Fruit fly (Drosophila melanogaster) whole organism, adult: ENCODE results near the gene Npc2d.

Experiments used
- CG11617 ChIP-seq: fragments of 200-800 bp; sonication (Bioruptor generic); optimal IDR thresholded peaks from 2 replicates; lab custom pipeline; 2017; ENCODE audit warnings: mild to moderate bottlenecking, missing biosample characterization, missing genetic modification reagents, missing genetic modification characterization
- CG12768 ChIP-seq: fragments of 200-800 bp; sonication (Bioruptor generic); optimal IDR thresholded peaks from 2 replicates; lab custom pipeline; 2017; ENCODE audit warnings: missing biosample characterization, missing genetic modification characterization, mild to moderate bottlenecking, moderate library complexity, missing genetic modification reagents
- CG14711 ChIP-seq: fragments of 200-800 bp; sonication (Bioruptor generic); optimal IDR thresholded peaks from 2 replicates; lab custom pipeline; 2018; ENCODE audit warnings: missing biosample characterization, mild to moderate bottlenecking, missing genetic modification characterization, moderate library complexity
- CG1620 ChIP-seq: fragments of 200-800 bp; sonication (Bioruptor generic); optimal IDR thresholded peaks from 2 replicates; lab custom pipeline; 2016; ENCODE audit warnings: missing biosample characterization, missing genetic modification characterization
- CG33017 ChIP-seq: fragments of 200-800 bp; sonication (Bioruptor generic); optimal IDR thresholded peaks from 2 replicates; lab custom pipeline; 2018; ENCODE audit warnings: missing biosample characterization, mild to moderate bottlenecking, missing genetic modification characterization, moderate library complexity
- CG5204 ChIP-seq: fragments of 200-800 bp; sonication (Bioruptor generic); optimal IDR thresholded peaks from 2 replicates; lab custom pipeline; 2016; ENCODE audit warnings: missing biosample characterization, missing genetic modification characterization
- CG7045 ChIP-seq: fragments of 200-800 bp; sonication (Bioruptor generic); optimal IDR thresholded peaks from 2 replicates; lab custom pipeline; 2017; ENCODE audit warnings: missing biosample characterization, mild to moderate bottlenecking, missing genetic modification characterization
- CG7101 ChIP-seq: fragments of 200-800 bp; sonication (Bioruptor generic); optimal IDR thresholded peaks from 2 replicates; lab custom pipeline; 2018; ENCODE audit warnings: missing biosample characterization, mild to moderate bottlenecking, missing genetic modification characterization, moderate library complexity
- Clk ChIP-seq: fragments of 200-800 bp; sonication (Bioruptor generic); optimal IDR thresholded peaks from 2 replicates; lab custom pipeline; 2017; ENCODE audit warnings: missing biosample characterization, missing genetic modification characterization
- Crg-1 ChIP-seq: fragments of 200-800 bp; sonication (Bioruptor generic); optimal IDR thresholded peaks from 2 replicates; lab custom pipeline; 2016; ENCODE audit warnings: missing biosample characterization, missing genetic modification characterization
- Hr96 ChIP-seq: fragments of 200-800 bp; sonication (Bioruptor generic); optimal IDR thresholded peaks from 2 replicates; lab custom pipeline; 2016; ENCODE audit warnings: missing biosample characterization, missing genetic modification characterization
- Mnt ChIP-seq: fragments of 200-800 bp; sonication (Bioruptor generic); optimal IDR thresholded peaks from 2 replicates; lab custom pipeline; 2016; ENCODE audit warnings: missing biosample characterization, mild to moderate bottlenecking, missing genetic modification characterization
- bab1 ChIP-seq: fragments of 200-800 bp; sonication (Bioruptor generic); optimal IDR thresholded peaks from 3 replicates; lab custom pipeline; 2019; ENCODE audit warnings: missing biosample characterization, mild to moderate bottlenecking, missing genetic modification characterization, moderate library complexity
- cic ChIP-seq: fragments of 200-800 bp; sonication (Bioruptor generic); optimal IDR thresholded peaks from 2 replicates; lab custom pipeline; 2017; ENCODE audit warnings: missing biosample characterization, mild to moderate bottlenecking, missing genetic modification characterization, moderate library complexity
- cnc ChIP-seq, 2 experiments: fragments of >200 bp; optimal IDR thresholded peaks; 2 replicates each; lab custom pipeline; 2017
- kay ChIP-seq: fragments of 200-800 bp; sonication (Bioruptor generic); peaks from one replicate; lab custom pipeline; 2016; ENCODE audit warnings: missing biosample characterization, missing genetic modification characterization, borderline replicate concordance
- ovo ChIP-seq: fragments of 200-800 bp; sonication (Bioruptor generic); optimal IDR thresholded peaks from 2 replicates; lab custom pipeline; 2016; ENCODE audit warnings: missing biosample characterization, missing genetic modification characterization
- pad ChIP-seq: fragments of 200-800 bp; sonication (Bioruptor generic); optimal IDR thresholded peaks from 3 replicates; lab custom pipeline; 2017; ENCODE audit warnings: missing biosample characterization, missing genetic modification characterization, mild to moderate bottlenecking, moderate library complexity, missing genetic modification reagents
- tj ChIP-seq: fragments of 200-800 bp; sonication (Bioruptor generic); optimal IDR thresholded peaks from 3 replicates; lab custom pipeline; 2017; ENCODE audit warnings: missing biosample characterization, mild to moderate bottlenecking, missing genetic modification characterization, moderate library complexity
- toe ChIP-seq: fragments of 200-800 bp; sonication (Bioruptor generic); optimal IDR thresholded peaks from 2 replicates; lab custom pipeline; 2016; ENCODE audit warnings: missing biosample characterization, missing genetic modification characterization

Npc2d gene

DNA sequence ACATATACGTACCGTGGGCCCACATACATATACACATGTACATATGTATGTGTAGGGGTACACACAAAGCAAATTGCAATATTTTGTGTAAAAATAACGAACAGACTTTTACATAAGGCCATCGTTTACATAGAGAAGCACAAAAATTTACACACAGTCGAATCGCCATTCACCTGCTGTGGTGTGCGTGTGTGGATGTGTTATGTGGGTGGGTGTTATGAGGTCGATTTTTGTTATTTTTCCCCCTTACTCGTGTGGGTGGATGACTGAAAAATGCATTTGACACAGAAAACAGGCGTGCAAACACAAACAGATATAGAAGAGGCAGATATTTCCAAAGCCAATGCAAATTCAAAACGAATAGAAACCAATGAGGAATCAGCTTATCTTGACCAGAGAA lies 39.2 kb upstream of the Npc2d start:
- no peak for TF ChIP-seq Hr96 (GFP tag; lab: Kevin White, UChicago)
- peak; percentile 4 for TF ChIP-seq pad
- peak; percentile 65 for TF ChIP-seq kay (GFP tag; lab: Kevin White, UChicago)

DNA sequence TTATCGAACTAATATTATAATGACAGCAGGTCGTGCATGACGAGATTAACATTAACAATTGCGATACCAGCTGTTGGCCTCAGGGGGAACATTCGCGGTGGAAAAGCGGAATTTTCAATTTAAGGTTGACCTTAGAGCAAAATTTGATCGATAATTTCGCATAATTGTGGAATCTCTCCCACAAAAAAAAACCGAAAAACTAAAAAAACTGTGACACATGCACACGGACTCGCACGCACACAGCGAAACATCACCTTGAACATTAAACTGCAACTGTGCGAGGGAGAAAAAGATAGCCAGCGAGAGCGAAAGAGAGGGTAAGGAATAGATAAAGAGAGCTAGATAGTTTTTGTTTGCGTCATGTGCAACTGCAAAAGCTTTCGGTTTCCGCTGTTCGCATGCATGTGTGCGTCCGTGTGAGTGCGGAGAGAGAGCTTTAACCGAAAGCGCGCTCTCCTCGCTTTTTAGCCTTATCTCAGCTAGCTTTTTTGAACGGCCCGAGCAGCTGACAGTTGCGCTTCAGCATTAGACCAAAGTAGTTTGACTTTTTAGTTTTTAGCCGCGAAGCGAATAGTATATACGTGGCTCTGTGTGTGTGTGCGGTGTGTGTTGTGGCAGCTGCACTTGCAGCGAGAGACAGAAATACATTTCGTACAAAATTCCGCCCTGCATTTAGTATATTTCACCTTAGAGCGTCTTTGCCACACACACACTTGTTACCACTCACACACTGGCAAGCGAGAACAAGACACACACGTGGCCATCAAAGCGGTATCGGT lies 37.6 kb upstream of the Npc2d start:
- TF ChIP-seq CG5204 (GFP tag; lab: Kevin White, UChicago) (no peak), pad (no peak), bab1 (no peak), toe (GFP tag; lab: Kevin White, UChicago) (no peak), kay (GFP tag; lab: Kevin White, UChicago) (peak; percentile 98), CG11617 (peak; percentile 40), cic (GFP tag; lab: Kevin White, UChicago) (peak; percentile 85), Mnt (GFP tag; lab: Kevin White, UChicago) (peak; percentile 77), CG1620 (no peak), ovo (GFP tag; lab: Kevin White, UChicago) (no peak), Clk (GFP tag; lab: Kevin White, UChicago) (no peak), Crg-1 (no peak), CG7045 (GFP tag; lab: Kevin White, UChicago) (peak; percentile 17), tj (peak; percentile 57), CG14711 (tag; lab: Kevin White, UChicago) (no peak), CG12768 (GFP tag; lab: Kevin White, UChicago) (peak; percentile 59), CG33017 (tag; lab: Kevin White, UChicago) (peak; percentile 52), Hr96 (GFP tag; lab: Kevin White, UChicago) (no peak), CG7101 (tag; lab: Kevin White, UChicago) (peak; percentile 49), cnc (optimal IDR thresholded peaks at IDR 0.05; lab: Kevin White, UChicago) (peak in 1 of 2 experiments; percentile 32)

DNA sequence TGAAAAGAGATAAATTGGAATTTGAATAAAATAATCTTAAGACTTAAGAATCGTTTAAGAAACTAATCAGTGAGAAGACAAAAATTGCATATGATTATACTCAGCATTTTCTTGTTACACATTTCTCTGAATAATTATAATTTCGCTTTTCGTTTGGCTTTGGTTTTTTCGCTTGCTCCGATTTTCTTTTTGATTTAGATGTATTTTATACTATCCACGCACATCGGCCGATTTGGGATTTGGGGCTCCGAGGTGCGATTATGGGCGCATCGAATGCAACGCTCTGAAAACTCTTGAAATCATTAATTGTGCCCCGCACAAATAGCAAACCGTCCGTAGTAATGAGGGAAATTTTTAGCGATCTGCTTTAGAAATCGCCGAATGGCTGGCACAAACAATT lies 35.6 kb upstream of the Npc2d start:
- peak; percentile 95 for TF ChIP-seq kay (GFP tag; lab: Kevin White, UChicago)
- no peak for TF ChIP-seq Hr96 (GFP tag; lab: Kevin White, UChicago)
- no peak for TF ChIP-seq bab1

DNA sequence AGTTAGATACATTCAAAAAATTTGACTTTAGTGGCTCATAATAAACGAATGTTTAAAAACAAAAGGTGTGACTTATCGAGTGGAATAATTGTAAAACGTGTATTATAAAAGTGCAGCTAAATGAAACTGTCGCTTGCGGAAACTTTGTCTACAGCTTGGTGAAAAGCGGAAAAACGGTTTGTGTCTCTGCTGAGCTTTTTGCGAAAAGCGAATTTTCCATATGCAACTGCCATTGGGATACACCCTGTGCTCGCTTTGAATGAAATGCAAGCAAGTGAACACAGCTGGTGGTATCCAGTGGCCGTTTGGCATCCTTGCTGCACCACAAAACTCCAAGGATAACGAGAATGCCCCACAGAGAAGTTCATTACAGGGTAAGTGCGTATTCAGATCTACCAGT lies 35.0 kb upstream of the Npc2d start:
- no peak for TF ChIP-seq CG1620
- no peak for TF ChIP-seq CG33017 (tag; lab: Kevin White, UChicago)
- TF ChIP-seq ovo (GFP tag; lab: Kevin White, UChicago), result no peak
- no peak for TF ChIP-seq CG12768 (GFP tag; lab: Kevin White, UChicago)
- peak; percentile 42 for TF ChIP-seq cic (GFP tag; lab: Kevin White, UChicago)
- no peak for TF ChIP-seq toe (GFP tag; lab: Kevin White, UChicago)
- no peak for TF ChIP-seq CG14711 (tag; lab: Kevin White, UChicago)

DNA sequence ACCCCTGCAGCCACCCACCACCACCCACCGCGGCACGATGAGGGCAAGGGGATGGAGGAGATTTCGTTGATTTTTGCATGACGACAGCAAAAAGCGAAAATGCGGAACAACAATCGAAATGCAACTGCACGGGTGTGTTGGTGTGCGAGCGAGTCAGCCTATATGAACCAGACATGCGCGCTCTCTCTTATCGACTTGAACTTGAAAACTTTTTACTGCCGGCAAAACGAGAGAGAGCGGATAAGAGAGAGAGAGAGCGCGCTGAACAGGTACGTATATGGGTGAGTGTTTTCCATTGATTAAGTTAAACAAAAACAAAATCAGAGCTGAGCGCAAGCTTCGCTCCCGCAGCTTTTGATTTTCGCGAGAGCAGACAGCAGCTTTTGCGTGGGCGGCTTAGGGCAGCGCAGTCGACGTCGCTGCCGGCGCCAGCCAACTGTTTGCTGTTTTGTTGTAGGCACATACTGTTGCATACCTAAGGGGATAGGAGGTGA lies 33.3 kb upstream of the Npc2d start:
- peak; percentile 67 for TF ChIP-seq pad
- no peak for TF ChIP-seq Hr96 (GFP tag; lab: Kevin White, UChicago)
- TF ChIP-seq Mnt (GFP tag; lab: Kevin White, UChicago), result peak; percentile 78
- no peak for TF ChIP-seq toe (GFP tag; lab: Kevin White, UChicago)
- peak; percentile 99 for TF ChIP-seq tj
- peak; percentile 48 for TF ChIP-seq Clk (GFP tag; lab: Kevin White, UChicago)
- no peak for TF ChIP-seq bab1
- TF ChIP-seq cic (GFP tag; lab: Kevin White, UChicago), result peak; percentile 97
- peak; percentile 83 for TF ChIP-seq CG12768 (GFP tag; lab: Kevin White, UChicago)
- no peak for TF ChIP-seq ovo (GFP tag; lab: Kevin White, UChicago)
- TF ChIP-seq CG5204 (GFP tag; lab: Kevin White, UChicago), result no peak
- TF ChIP-seq CG7101 (tag; lab: Kevin White, UChicago), result peak; percentile 12
- no peak for TF ChIP-seq CG1620
- TF ChIP-seq CG33017 (tag; lab: Kevin White, UChicago), result peak; percentile 56
- no peak for TF ChIP-seq CG7045 (GFP tag; lab: Kevin White, UChicago)
- TF ChIP-seq cnc (optimal IDR thresholded peaks at IDR 0.05; lab: Kevin White, UChicago), result peak; percentile 33 to 59
- no peak for TF ChIP-seq Crg-1
- TF ChIP-seq CG14711 (tag; lab: Kevin White, UChicago), result peak; percentile 22
- TF ChIP-seq kay (GFP tag; lab: Kevin White, UChicago), result no peak
- TF ChIP-seq CG11617, result no peak

DNA sequence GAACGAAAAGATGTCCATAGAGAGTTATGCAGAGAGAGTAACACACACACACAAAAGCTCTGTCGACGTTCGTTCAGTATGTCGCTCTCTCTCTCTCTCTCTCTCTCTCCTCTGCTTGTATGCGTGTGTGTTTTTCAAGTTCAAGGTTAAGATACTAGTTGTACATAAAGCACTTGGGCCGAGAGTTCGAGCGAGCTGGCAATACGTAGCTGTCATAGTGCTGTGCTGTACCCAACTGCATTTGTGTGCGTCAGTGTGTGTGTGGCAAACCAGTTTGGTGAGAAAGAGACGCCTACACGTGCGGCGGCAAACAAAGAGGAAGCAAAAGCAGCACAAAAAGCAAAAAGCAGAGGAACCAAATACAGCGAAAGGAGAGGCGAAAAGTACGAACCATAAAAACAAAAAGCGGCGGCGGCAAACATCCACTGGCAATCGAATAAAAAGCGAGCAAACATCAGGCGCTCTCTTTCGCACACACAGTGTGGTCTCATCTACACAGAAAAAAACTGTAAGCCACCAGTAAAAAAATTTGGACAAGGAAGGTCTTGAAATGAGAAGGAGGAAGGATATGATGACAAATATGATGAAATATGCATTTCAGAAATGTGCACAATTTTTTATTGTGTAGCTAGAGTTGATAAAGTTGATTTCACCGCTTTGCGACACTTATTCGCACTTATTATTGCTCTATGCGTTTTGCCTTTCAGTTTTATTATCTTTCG lies 31.5 kb upstream of the Npc2d start:
- TF ChIP-seq toe (GFP tag; lab: Kevin White, UChicago) (peak; percentile 59), CG33017 (tag; lab: Kevin White, UChicago) (peak; percentile 67), pad (peak; percentile 67), Clk (GFP tag; lab: Kevin White, UChicago) (peak; percentile 76), CG11617 (peak; percentile 86), ovo (GFP tag; lab: Kevin White, UChicago) (no peak), CG12768 (GFP tag; lab: Kevin White, UChicago) (peak; percentile 72), Mnt (GFP tag; lab: Kevin White, UChicago) (peak; percentile 90), cnc (optimal IDR thresholded peaks at IDR 0.05; lab: Kevin White, UChicago) (no peak), CG7045 (GFP tag; lab: Kevin White, UChicago) (peak; percentile 83), tj (peak; percentile 87), CG5204 (GFP tag; lab: Kevin White, UChicago) (no peak), CG7101 (tag; lab: Kevin White, UChicago) (peak; percentile 80), CG1620 (peak; percentile 54), Hr96 (GFP tag; lab: Kevin White, UChicago) (peak; percentile 77), kay (GFP tag; lab: Kevin White, UChicago) (no peak), Crg-1 (peak; percentile 17), bab1 (peak; percentile 27), CG14711 (tag; lab: Kevin White, UChicago) (peak; percentile 67), cic (GFP tag; lab: Kevin White, UChicago) (peak; percentile 84)
